Fruit fly (Drosophila melanogaster): ENCODE measurements around the gene Trmt61.

Trmt61 gene

DNA sequence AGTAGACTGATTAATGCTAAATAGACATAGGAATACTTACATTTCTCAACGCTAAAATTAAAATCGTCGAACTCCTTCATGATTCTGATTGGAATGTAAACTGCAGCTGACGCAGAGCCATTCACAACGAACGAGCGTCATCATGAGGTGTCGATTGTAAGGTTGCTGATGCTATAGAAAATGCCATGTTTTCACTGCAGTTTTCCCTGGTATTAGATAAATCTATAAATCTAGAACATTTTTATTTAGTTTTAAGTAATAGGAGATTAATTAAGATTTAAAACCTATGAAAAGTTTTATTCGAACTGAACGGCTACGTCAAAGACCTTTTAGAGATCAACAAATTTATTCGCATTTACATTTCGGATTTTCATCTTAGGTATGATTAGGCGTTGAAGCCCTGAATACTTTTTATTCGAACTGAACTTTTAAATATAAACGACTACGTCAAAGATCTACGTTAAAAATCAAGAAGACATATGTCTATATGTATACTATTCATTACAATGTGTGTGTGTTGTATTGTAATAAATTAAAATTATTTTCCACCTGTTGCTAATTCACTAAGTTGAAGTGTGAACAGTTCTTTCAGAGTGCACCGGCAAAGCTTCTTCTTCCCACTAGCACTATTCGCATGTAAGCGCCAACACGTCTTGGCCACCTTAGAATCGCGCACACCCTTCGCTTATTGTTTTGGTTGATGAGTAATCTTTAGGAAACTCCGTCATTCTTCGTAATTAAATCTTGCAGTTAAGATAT lies 7.0 kb upstream of the Trmt61 start, which contains the start of the genes Exo84 and Vps2 (continued):
- no peak for TF ChIP-seq knrl (GFP tag; IDR thresholded peaks at IDR 0.05; ENCODE audit: partially characterized antibody)
- no peak for TF ChIP-seq hbn (GFP tag; IDR thresholded peaks at IDR 0.05; ENCODE audit: partially characterized antibody)
- peak; percentile 30 for TF ChIP-seq Med (GFP tag)
- TF ChIP-seq CG7786 (GFP tag; optimal IDR thresholded peaks at IDR 0.05), result no peak
- peak; percentile 43 for TF ChIP-seq dmrt11E (tag; optimal IDR thresholded peaks at IDR 0.05)
- TF ChIP-seq CG1233 (GFP tag; optimal IDR thresholded peaks at IDR 0.05), result peak; percentile 40
- peak; percentile 89 for TF ChIP-seq CG17385 (GFP tag; optimal IDR thresholded peaks at IDR 0.05)
- no peak for TF ChIP-seq CG16863 (GFP tag; optimal IDR thresholded peaks at IDR 0.05)
- TF ChIP-seq CG17359 (tag; optimal IDR thresholded peaks at IDR 0.05), result no peak
- TF ChIP-seq CG10147 (GFP tag; optimal IDR thresholded peaks at IDR 0.05), result no peak
- no peak for TF ChIP-seq bigmax (GFP tag; optimal IDR thresholded peaks at IDR 0.05)
- TF ChIP-seq NK7.1 (GFP tag; optimal IDR thresholded peaks at IDR 0.05), result no peak
- peak; percentile 33 for TF ChIP-seq CG10267 (tag; optimal IDR thresholded peaks at IDR 0.05)
- no peak for TF ChIP-seq CG4282 (GFP tag; optimal IDR thresholded peaks at IDR 0.05)
- TF ChIP-seq CG32532 (GFP tag; IDR thresholded peaks at IDR 0.05), result peak; percentile 39; the same call in 1 of the 2 replicates
- TF ChIP-seq Blimp-1 (GFP tag; optimal IDR thresholded peaks at IDR 0.05), result no peak
- TF ChIP-seq toy (GFP tag; IDR thresholded peaks at IDR 0.05), result no peak
- TF ChIP-seq CG13894 (tag; optimal IDR thresholded peaks at IDR 0.05), result no peak
- TF ChIP-seq ci (GFP tag; IDR thresholded peaks at IDR 0.05), result no peak
- TF ChIP-seq CG11085 (GFP tag; IDR thresholded peaks at IDR 0.05), result no peak
- TF ChIP-seq CG17912 (GFP tag; optimal IDR thresholded peaks at IDR 0.05), result no peak
- no peak for TF ChIP-seq pfk (GFP tag; optimal IDR thresholded peaks at IDR 0.05)
- TF ChIP-seq ATbp (GFP tag; optimal IDR thresholded peaks at IDR 0.05), result no peak
- no peak for TF ChIP-seq CG6813 (GFP tag; optimal IDR thresholded peaks at IDR 0.05)
- no peak for TF ChIP-seq CG31388 (GFP tag; optimal IDR thresholded peaks at IDR 0.05)
- peak; percentile 81 for TF ChIP-seq CG30020 (tag; optimal IDR thresholded peaks at IDR 0.05)
- no peak for TF ChIP-seq ac (GFP tag; optimal IDR thresholded peaks at IDR 0.05)
- TF ChIP-seq CG2712 (tag; optimal IDR thresholded peaks at IDR 0.05), result peak; percentile 54
- TF ChIP-seq Ssrp (tag; optimal IDR thresholded peaks at IDR 0.05), result peak; percentile 44
- TF ChIP-seq Antp (GFP tag; optimal IDR thresholded peaks at IDR 0.05), result peak; percentile 16
- no peak for TF ChIP-seq CG33213 (GFP tag; optimal IDR thresholded peaks at IDR 0.05)
- TF ChIP-seq sima (GFP tag; optimal IDR thresholded peaks at IDR 0.05), result no peak
- no peak for TF ChIP-seq Taf1 (GFP tag; IDR thresholded peaks at IDR 0.05)
- TF ChIP-seq sc (optimal IDR thresholded peaks at IDR 0.05), result no peak
- no peak for TF ChIP-seq sc (GFP tag; optimal IDR thresholded peaks at IDR 0.05)
- no peak for TF ChIP-seq Elba2 (GFP tag; optimal IDR thresholded peaks at IDR 0.05)
- no peak for TF ChIP-seq CG2889 (GFP tag; IDR thresholded peaks at IDR 0.05)
- TF ChIP-seq stwl (tag; optimal IDR thresholded peaks at IDR 0.05), result no peak
- TF ChIP-seq schlank (tag; optimal IDR thresholded peaks at IDR 0.05), result no peak
- peak; percentile 80 for TF ChIP-seq dysf (GFP tag; IDR thresholded peaks at IDR 0.05)
- no peak for TF ChIP-seq Stat92E (GFP tag; optimal IDR thresholded peaks at IDR 0.05)
- TF ChIP-seq shn (GFP tag; optimal IDR thresholded peaks at IDR 0.05), result peak; percentile 7
- TF ChIP-seq Hr39 (optimal IDR thresholded peaks at IDR 0.05), result no peak
- no peak for TF ChIP-seq CG4360 (GFP tag; IDR thresholded peaks at IDR 0.05)
- no peak for TF ChIP-seq ara (GFP tag; IDR thresholded peaks at IDR 0.05)
- peak; percentile 66 for TF ChIP-seq phol (tag; optimal IDR thresholded peaks at IDR 0.05)
- no peak for TF ChIP-seq Fer1 (GFP tag; optimal IDR thresholded peaks at IDR 0.05)
- peak; percentile 11 for TF ChIP-seq CG10431 (GFP tag; optimal IDR thresholded peaks at IDR 0.05)
- no peak for TF ChIP-seq kni (GFP tag; optimal IDR thresholded peaks at IDR 0.05)
- no peak for TF ChIP-seq Optix (GFP tag; IDR thresholded peaks at IDR 0.05)
